Worm (Caenorhabditis elegans) whole organism, young adult: ENCODE data around the gene R144.3.

Source experiments
- B0035.1 ChIP-seq: sonication (generic microtip); optimal IDR thresholded peaks from 2 replicates; lab custom pipeline; 2016; ENCODE audit warnings: missing genetic modification characterization, mild to moderate bottlenecking, missing compliant biosample characterization, missing genotype, missing genetic modification reagents
- C17E4.6 ChIP-seq: fragments of 200-800 bp; sonication (Bioruptor generic); IDR thresholded peaks from 2 replicates; pipeline ENCODE4 v1.3.6; 2022; ENCODE audit warnings: missing genetic modification reagents, missing genetic modification characterization, missing compliant biosample characterization
- D2030.7 ChIP-seq: fragments of 200-800 bp; sonication (Bioruptor generic); IDR thresholded peaks from 2 replicates; pipeline ENCODE4 v1.3.6; 2022; ENCODE audit warnings: missing genetic modification reagents, missing genetic modification characterization, missing compliant biosample characterization
- F57A8.1 ChIP-seq: fragments of 200-800 bp; sonication (Bioruptor generic); optimal IDR thresholded peaks from 2 replicates; lab custom pipeline; 2018; ENCODE audit warnings: mild to moderate bottlenecking, missing genetic modification characterization, moderate library complexity, missing compliant biosample characterization
- Y53G8AR.9 ChIP-seq: fragments of 200-800 bp; sonication (Bioruptor generic); conservative IDR thresholded peaks from 2 replicates; pipeline ENCODE4 v1.3.6; 2022; ENCODE audit warnings: missing genetic modification reagents, missing genetic modification characterization, missing compliant biosample characterization
- ZK185.1 ChIP-seq: sonication (generic microtip); optimal IDR thresholded peaks from 2 replicates; lab custom pipeline; 2016; ENCODE audit warnings: mild to moderate bottlenecking, missing genetic modification characterization, missing compliant biosample characterization; ENCODE audit not compliant: poor library complexity, severe bottlenecking
- ama-1 ChIP-seq, 3 experiments: fragments of 150-350 bp in 1 of 3; sonication (generic microtip) in 2 of 3; optimal IDR thresholded peaks; 2 replicates each; lab custom pipeline; 2014 to 2018; ENCODE audit warnings: missing biosample characterization in 2 of 3, missing genetic modification characterization in 2 of 3, missing genetic modification reagents in 2 of 3
- aptf-2 ChIP-seq: fragments of 200-800 bp; sonication (Bioruptor generic); conservative IDR thresholded peaks from 2 replicates; pipeline ENCODE4 v1.3.6; 2022; ENCODE audit warnings: missing genetic modification reagents, missing genetic modification characterization, missing compliant biosample characterization
- aptf-3 ChIP-seq: fragments of 200-800 bp; sonication (Bioruptor generic); IDR thresholded peaks from 2 replicates; pipeline ENCODE4 v1.3.6; 2022; ENCODE audit warnings: missing genetic modification characterization, missing compliant biosample characterization
- atf-7 ChIP-seq: sonication (generic microtip); optimal IDR thresholded peaks from 2 replicates; lab custom pipeline; 2017; ENCODE audit warnings: mild to moderate bottlenecking, missing genetic modification characterization, missing compliant biosample characterization
- attf-5 ChIP-seq: fragments of 200-800 bp; sonication (Bioruptor generic); optimal IDR thresholded peaks from 2 replicates; lab custom pipeline; 2018; ENCODE audit warnings: mild to moderate bottlenecking, missing genetic modification characterization, missing compliant biosample characterization
- cebp-2 ChIP-seq: fragments of 200-800 bp; sonication (Bioruptor generic); IDR thresholded peaks from 2 replicates; pipeline ENCODE4 v1.3.6; 2022; ENCODE audit warnings: missing genetic modification characterization, missing compliant biosample characterization
- ceh-100 ChIP-seq: fragments of 200-800 bp; sonication (Bioruptor generic); IDR thresholded peaks from 2 replicates; pipeline ENCODE4 v1.3.6; 2022; ENCODE audit warnings: missing genetic modification reagents, missing genetic modification characterization, missing compliant biosample characterization
- ceh-27 ChIP-seq: fragments of 200-800 bp; sonication (Bioruptor generic); optimal IDR thresholded peaks from 2 replicates; lab custom pipeline; 2018; ENCODE audit warnings: mild to moderate bottlenecking, missing genetic modification characterization, moderate library complexity, missing compliant biosample characterization
- ceh-40 ChIP-seq: fragments of 200-800 bp; sonication (Bioruptor generic); IDR thresholded peaks from 2 replicates; pipeline ENCODE4 v1.3.6; 2022; ENCODE audit warnings: missing genetic modification characterization, missing compliant biosample characterization
- egrh-3 ChIP-seq: fragments of 200-800 bp; sonication (Bioruptor generic); IDR thresholded peaks from 2 replicates; pipeline ENCODE4 v1.3.6; 2022; ENCODE audit warnings: missing genetic modification reagents, missing genetic modification characterization, missing compliant biosample characterization
- ekl-4 ChIP-seq: fragments of 200-800 bp; sonication (Bioruptor generic); IDR thresholded peaks from 2 replicates; pipeline ENCODE4 v1.3.6; 2022; ENCODE audit warnings: missing genetic modification reagents, missing genetic modification characterization, missing compliant biosample characterization
- ets-4 ChIP-seq: fragments of 200-800 bp; sonication (Bioruptor generic); optimal IDR thresholded peaks from 2 replicates; lab custom pipeline; 2018; ENCODE audit warnings: mild to moderate bottlenecking, missing genetic modification characterization, missing compliant biosample characterization
- fkh-3 ChIP-seq: sonication (generic microtip); optimal IDR thresholded peaks from 2 replicates; lab custom pipeline; 2016; ENCODE audit warnings: mild to moderate bottlenecking, missing genetic modification characterization, missing compliant biosample characterization
- gei-17 ChIP-seq: fragments of 200-800 bp; sonication (Bioruptor generic); optimal IDR thresholded peaks from 2 replicates; lab custom pipeline; 2018; ENCODE audit warnings: mild to moderate bottlenecking, missing genetic modification characterization, missing compliant biosample characterization
- hmg-1.2 ChIP-seq: fragments of 200-800 bp; sonication (Bioruptor generic); IDR thresholded peaks from 2 replicates; pipeline ENCODE4 v1.3.6; 2022; ENCODE audit warnings: missing genetic modification reagents, missing genetic modification characterization, missing compliant biosample characterization
- hrde-1 ChIP-seq: sonication (generic microtip); optimal IDR thresholded peaks from 2 replicates; lab custom pipeline; 2016; ENCODE audit warnings: missing genetic modification characterization, mild to moderate bottlenecking, missing compliant biosample characterization, moderate library complexity, missing genotype, missing genetic modification reagents, borderline replicate concordance
- hsf-1 ChIP-seq: fragments of 200-800 bp; sonication (Bioruptor generic); IDR thresholded peaks from 2 replicates; pipeline ENCODE4 v1.3.6; 2022; ENCODE audit warnings: missing genetic modification reagents, missing genetic modification characterization, missing compliant biosample characterization
- lir-1 ChIP-seq: fragments of 200-800 bp; sonication (Bioruptor generic); conservative IDR thresholded peaks from 2 replicates; pipeline ENCODE4 v1.3.6; 2022; ENCODE audit warnings: missing genetic modification reagents, missing genetic modification characterization, missing compliant biosample characterization
- lsy-27 ChIP-seq: sonication (generic microtip); optimal IDR thresholded peaks from 2 replicates; lab custom pipeline; 2017; ENCODE audit warnings: missing genetic modification characterization, mild to moderate bottlenecking, missing compliant biosample characterization, antibody characterized with exemption, missing genotype, borderline replicate concordance; ENCODE audit not compliant: insufficient read depth
- madf-10 ChIP-seq: sonication (generic microtip); optimal IDR thresholded peaks from 2 replicates; lab custom pipeline; 2016; ENCODE audit warnings: mild to moderate bottlenecking, missing genetic modification characterization, missing compliant biosample characterization
- madf-6 ChIP-seq: fragments of 200-800 bp; sonication (Bioruptor generic); IDR thresholded peaks from 2 replicates; pipeline ENCODE4 v1.3.6; 2022; ENCODE audit warnings: missing genetic modification reagents, missing genetic modification characterization, missing compliant biosample characterization
- mcd-1 ChIP-seq: fragments of 200-800 bp; sonication (Bioruptor generic); IDR thresholded peaks from 2 replicates; pipeline ENCODE4 v1.3.6; 2022; ENCODE audit warnings: missing genetic modification reagents, missing genetic modification characterization, missing compliant biosample characterization
- mel-28 ChIP-seq: sonication (generic microtip); optimal IDR thresholded peaks from 2 replicates; lab custom pipeline; 2016; ENCODE audit warnings: borderline replicate concordance, mild to moderate bottlenecking, missing genetic modification characterization, missing compliant biosample characterization
- mes-4 ChIP-seq: sonication (generic microtip); optimal IDR thresholded peaks from 2 replicates; lab custom pipeline; 2016; ENCODE audit warnings: missing genotype, missing genetic modification characterization, missing compliant biosample characterization
- mxl-1 ChIP-seq: sonication (generic microtip); optimal IDR thresholded peaks from 2 replicates; lab custom pipeline; 2016; ENCODE audit warnings: missing genetic modification characterization, missing compliant biosample characterization
- nhr-27 ChIP-seq: fragments of 200-800 bp; sonication (Bioruptor generic); optimal IDR thresholded peaks from 2 replicates; lab custom pipeline; 2018; ENCODE audit warnings: mild to moderate bottlenecking, missing genetic modification characterization, moderate library complexity, missing compliant biosample characterization
- nhr-80 ChIP-seq: sonication (generic microtip); optimal IDR thresholded peaks from 2 replicates; lab custom pipeline; 2016; ENCODE audit warnings: missing genetic modification characterization, missing compliant biosample characterization
- nhr-90 ChIP-seq: sonication (generic microtip); optimal IDR thresholded peaks from 2 replicates; lab custom pipeline; 2016; ENCODE audit warnings: missing genotype, mild to moderate bottlenecking, missing genetic modification characterization, missing compliant biosample characterization
- pbrm-1 ChIP-seq: fragments of 200-800 bp; sonication (Bioruptor generic); IDR thresholded peaks from 2 replicates; pipeline ENCODE4 v1.3.6; 2022; ENCODE audit warnings: missing genetic modification reagents, missing genetic modification characterization, missing compliant biosample characterization
- rcor-1 ChIP-seq: fragments of 200-800 bp; sonication (Bioruptor generic); IDR thresholded peaks from 2 replicates; pipeline ENCODE4 v1.3.6; 2022; ENCODE audit warnings: missing genetic modification reagents, missing genetic modification characterization, missing compliant biosample characterization
- rec-8 ChIP-seq, 2 experiments: sonication (generic microtip); optimal IDR thresholded peaks; 2 replicates each; lab custom pipeline; 2016; ENCODE audit warnings: mild to moderate bottlenecking in 2 of 2, missing genetic modification characterization in 2 of 2, missing genetic modification reagents in 2 of 2, missing genotype in 2 of 2, missing biosample characterization in 1 of 2, missing compliant biosample characterization in 1 of 2, moderate library complexity in 1 of 2
- rpc-1 ChIP-seq, 2 experiments: fragments of 150-350 bp in 1 of 2; sonication (generic microtip) in 1 of 2; optimal IDR thresholded peaks; 2 replicates each; lab custom pipeline; 2014 to 2018; ENCODE audit warnings: missing biosample characterization in 1 of 2, missing genetic modification characterization in 1 of 2, missing genetic modification reagents in 1 of 2, missing genotype in 1 of 2
- snpc-1.1 ChIP-seq: sonication (generic microtip); optimal IDR thresholded peaks from 2 replicates; lab custom pipeline; 2017; ENCODE audit warnings: missing genetic modification characterization, mild to moderate bottlenecking, missing compliant biosample characterization, antibody characterized with exemption, moderate library complexity, missing genotype, missing genetic modification reagents; ENCODE audit not compliant: insufficient read depth
- snpc-4 ChIP-seq, 5 experiments: fragments of 150-350 bp in 1 of 5; sonication (generic microtip) in 4 of 5; optimal IDR thresholded peaks; 2 replicates each; lab custom pipeline; 2014 to 2018; ENCODE audit warnings: missing genetic modification characterization in 5 of 5, missing biosample characterization in 3 of 5, antibody characterized with exemption in 2 of 5, mild to moderate bottlenecking in 2 of 5, missing compliant biosample characterization in 2 of 5, missing genotype in 2 of 5, moderate library complexity in 2 of 5, missing genetic modification reagents in 1 of 5
- tbx-9 ChIP-seq: sonication (generic microtip); optimal IDR thresholded peaks from 2 replicates; lab custom pipeline; 2016; ENCODE audit warnings: borderline replicate concordance, missing genetic modification characterization, inconsistent platforms, missing compliant biosample characterization
- tlf-1 ChIP-seq: fragments of 200-800 bp; sonication (Bioruptor generic); optimal IDR thresholded peaks from 2 replicates; lab custom pipeline; 2018; ENCODE audit warnings: mild to moderate bottlenecking, missing genetic modification characterization, missing compliant biosample characterization
- zfh-2 ChIP-seq: fragments of 200-800 bp; sonication (Bioruptor generic); conservative IDR thresholded peaks from 2 replicates; pipeline ENCODE4 v1.3.6; 2022; ENCODE audit warnings: missing genetic modification reagents, missing genetic modification characterization, missing compliant biosample characterization
- zim-3 ChIP-seq: sonication (generic microtip); optimal IDR thresholded peaks from 2 replicates; lab custom pipeline; 2017; ENCODE audit warnings: mild to moderate bottlenecking, missing genetic modification characterization, moderate library complexity, missing compliant biosample characterization
- ztf-3 ChIP-seq: fragments of 200-800 bp; sonication (Bioruptor generic); optimal IDR thresholded peaks from 2 replicates; lab custom pipeline; 2018; ENCODE audit warnings: mild to moderate bottlenecking, missing genetic modification characterization, missing compliant biosample characterization

Gene R144.3

ce11 chrIII:5024393-5024964 lies 2.7 kb downstream of the R144.3 start, which contains the start of gene pcf-11 (continued):
- TF ChIP-seq ZK185.1 (tag; lab: Kevin White, UChicago) (peak; percentile 5), egrh-3 (GFP tag; lab: Robert Waterston, UW) (no peak), attf-5 (peak; percentile 26), hrde-1 (no peak), cebp-2 (GFP tag; lab: Robert Waterston, UW) (no peak), tlf-1 (GFP tag; lab: Kevin White, UChicago) (peak; percentile 54), mcd-1 (peak; percentile 36; the same call in 1 of the 2 replicates), ama-1 (optimal IDR thresholded peaks at IDR 0.05; lab: Kevin White, UChicago) (no peak), ama-1 (GFP tag; optimal IDR thresholded peaks at IDR 0.05; lab: Kevin White, UChicago) (no peak), ztf-3 (GFP tag; lab: Kevin White, UChicago) (no peak), lir-1 (GFP tag; lab: Robert Waterston, UW) (no peak), ekl-4 (GFP tag; lab: Robert Waterston, UW) (0 out of 2 replicates have a peak, but pooled peaks have one; percentile 20), lsy-27 (no peak), F57A8.1 (no peak), mel-28 (tag; lab: Kevin White, UChicago) (no peak), ceh-40 (no peak), nhr-80 (tag; lab: Kevin White, UChicago) (peak; percentile 24), nhr-90 (tag; lab: Kevin White, UChicago) (no peak), snpc-4 (GFP tag; optimal IDR thresholded peaks at IDR 0.05; lab: Kevin White, UChicago) (no peak), snpc-4 (tag; optimal IDR thresholded peaks at IDR 0.05; lab: Kevin White, UChicago) (peak in 2 of 4 experiments; percentile 17 to 31), pbrm-1 (GFP tag; lab: Robert Waterston, UW) (no peak), atf-7 (no peak), tbx-9 (tag; lab: Kevin White, UChicago) (no peak), rec-8 (tag; optimal IDR thresholded peaks at IDR 0.05; lab: Kevin White, UChicago) (no peak), madf-10 (peak; percentile 14), madf-6 (GFP tag; lab: Robert Waterston, UW) (no peak), hmg-1.2 (peak; percentile 46; the same call in 1 of the 2 replicates), fkh-3 (no peak), mes-4 (no peak), zim-3 (no peak)

- TF ChIP-seq nhr-27 (tag; lab: Kevin White, UChicago) (no peak), zim-3 (peak; percentile 35), B0035.1 (tag; lab: Kevin White, UChicago) (peak; percentile 68), ceh-100 (no peak; the same call in 1 of the 2 replicates), ceh-27 (GFP tag; lab: Kevin White, UChicago) (no peak), rcor-1 (GFP tag; lab: Robert Waterston, UW) (peak; percentile 57), aptf-3 (GFP tag; lab: Robert Waterston, UW) (no peak), rpc-1 (optimal IDR thresholded peaks at IDR 0.05; lab: Kevin White, UChicago) (no peak), rpc-1 (tag; optimal IDR thresholded peaks at IDR 0.05; lab: Kevin White, UChicago) (no peak), zfh-2 (GFP tag; lab: Robert Waterston, UW) (no peak), Y53G8AR.9 (GFP tag; lab: Robert Waterston, UW) (0 out of 2 replicates have a peak, but pooled peaks have one; percentile 75), hsf-1 (no peak; the same call in 1 of the 2 replicates), snpc-1.1 (tag; lab: Kevin White, UChicago) (no peak), mxl-1 (no peak), C17E4.6 (no peak), gei-17 (peak; percentile 7), tbx-9 (tag; lab: Kevin White, UChicago) (peak; percentile 63), hmg-1.2 (peak; percentile 27; the same call in 1 of the 2 replicates), D2030.7 (peak; percentile 55), ets-4 (no peak), aptf-2 (GFP tag; lab: Robert Waterston, UW) (no peak), madf-10 (peak; percentile 43)
Observed at ce11 chrIII:5025136-5025629, 3.4 kb downstream of the R144.3 start.
